Worm (Caenorhabditis elegans) whole organism, L1 larva: ENCODE measurements around the gene F17C8.3.

Source experiments
- C04F5.9 ChIP-seq: sonication (generic microtip); optimal IDR thresholded peaks from 2 replicates; lab custom pipeline; 2016; ENCODE audit warnings: missing genetic modification characterization, missing compliant biosample characterization
- C34B4.2 ChIP-seq: sonication (generic microtip); optimal IDR thresholded peaks from 2 replicates; lab custom pipeline; 2017; ENCODE audit warnings: mild to moderate bottlenecking, missing genetic modification characterization, missing compliant biosample characterization
- F16B12.6 ChIP-seq: fragments of 150-350 bp; optimal IDR thresholded peaks from 2 replicates; lab custom pipeline; 2014; ENCODE audit warnings: missing biosample characterization, missing genetic modification characterization
- Y116A8C.19 ChIP-seq: sonication (generic microtip); optimal IDR thresholded peaks from 2 replicates; lab custom pipeline; 2016; ENCODE audit warnings: missing compliant biosample characterization, missing genetic modification characterization, borderline replicate concordance
- ceh-8 ChIP-seq: fragments of 200-800 bp; sonication (Bioruptor generic); optimal IDR thresholded peaks from 2 replicates; lab custom pipeline; 2018; ENCODE audit warnings: mild to moderate bottlenecking, missing genetic modification characterization, moderate library complexity, missing compliant biosample characterization
- ceh-88 ChIP-seq: fragments of 200-800 bp; sonication (Bioruptor generic); IDR thresholded peaks from 2 replicates; pipeline ENCODE4 v1.3.6; 2022; ENCODE audit warnings: missing genetic modification characterization, missing compliant biosample characterization
- dsc-1 ChIP-seq: sonication (generic microtip); optimal IDR thresholded peaks from 2 replicates; lab custom pipeline; 2016; ENCODE audit warnings: mild to moderate bottlenecking, missing genetic modification characterization, missing compliant biosample characterization
- efl-1 ChIP-seq, 4 experiments: fragments of 150-350 bp; optimal IDR thresholded peaks in 3 of 4; peaks in 1 of 4; 1 replicate in 1 of 4; 2 replicates in 3 of 4; lab custom pipeline; 2014; ENCODE audit warnings: missing biosample characterization in 2 of 4, missing genetic modification characterization in 2 of 4, missing genetic modification reagents in 2 of 4
- efl-3 ChIP-seq: fragments of 200-800 bp; sonication (Bioruptor generic); optimal IDR thresholded peaks from 2 replicates; lab custom pipeline; 2018; ENCODE audit warnings: mild to moderate bottlenecking, missing genetic modification characterization, missing compliant biosample characterization
- egl-13 ChIP-seq: sonication (generic microtip); optimal IDR thresholded peaks from 2 replicates; lab custom pipeline; 2016; ENCODE audit warnings: missing genotype, missing genetic modification reagents, missing genetic modification characterization, missing compliant biosample characterization
- egl-27 ChIP-seq, 2 experiments: fragments of 150-350 bp in 1 of 2; sonication (generic microtip); optimal IDR thresholded peaks; 3 replicates each; lab custom pipeline; 2017 to 2018; ENCODE audit warnings: missing biosample characterization in 2 of 2, missing genetic modification characterization in 2 of 2, missing genetic modification reagents in 2 of 2
- elt-3 ChIP-seq, 6 experiments: fragments of 150-350 bp in 1 of 6; sonication (generic microtip); optimal IDR thresholded peaks; 2 replicates each; lab custom pipeline; 2017 to 2018; ENCODE audit warnings: missing biosample characterization in 6 of 6, missing genetic modification characterization in 6 of 6, inconsistent platforms in 1 of 6
- ets-5 ChIP-seq: fragments of 200-800 bp; sonication (Bioruptor generic); IDR thresholded peaks from 2 replicates; pipeline ENCODE4 v1.3.6; 2022; ENCODE audit warnings: missing genetic modification characterization, missing compliant biosample characterization
- fos-1 ChIP-seq: fragments of 150-350 bp; optimal IDR thresholded peaks from 2 replicates; lab custom pipeline; 2014; ENCODE audit warnings: missing biosample characterization, missing genetic modification characterization
- grh-1 ChIP-seq: fragments of 200-800 bp; sonication (Bioruptor generic); IDR thresholded peaks from 2 replicates; pipeline ENCODE4 v1.3.6; 2022; ENCODE audit warnings: missing genetic modification reagents, missing genetic modification characterization, missing compliant biosample characterization
- hlh-17 ChIP-seq: fragments of 200-800 bp; sonication (Bioruptor generic); optimal IDR thresholded peaks from 2 replicates; lab custom pipeline; 2018; ENCODE audit warnings: missing genetic modification characterization, mild to moderate bottlenecking, missing compliant biosample characterization, moderate library complexity, borderline replicate concordance
- hlh-4 ChIP-seq: sonication (generic microtip); optimal IDR thresholded peaks from 2 replicates; lab custom pipeline; 2016; ENCODE audit warnings: mild to moderate bottlenecking, missing genetic modification characterization, missing compliant biosample characterization
- hpl-2 ChIP-seq: fragments of 150-350 bp; optimal IDR thresholded peaks from 2 replicates; lab custom pipeline; 2014; ENCODE audit warnings: missing biosample characterization, missing genetic modification reagents, missing genetic modification characterization
- isw-1 ChIP-seq: fragments of 200-800 bp; sonication (Bioruptor generic); IDR thresholded peaks from 2 replicates; pipeline ENCODE4 v1.3.6; 2022; ENCODE audit warnings: missing genetic modification characterization, missing compliant biosample characterization
- jun-1 ChIP-seq: fragments of 150-350 bp; optimal IDR thresholded peaks from 2 replicates; lab custom pipeline; 2014; ENCODE audit warnings: missing biosample characterization, missing genetic modification reagents, missing genetic modification characterization
- lin-13 ChIP-seq: fragments of 150-350 bp; optimal IDR thresholded peaks from 2 replicates; lab custom pipeline; 2014; ENCODE audit warnings: missing biosample characterization, missing genetic modification reagents, missing genetic modification characterization
- lin-39 ChIP-seq: fragments of 150-350 bp; optimal IDR thresholded peaks from 2 replicates; lab custom pipeline; 2014; ENCODE audit warnings: missing biosample characterization, missing genetic modification reagents, missing genetic modification characterization
- lir-3 ChIP-seq: sonication (generic microtip); optimal IDR thresholded peaks from 2 replicates; lab custom pipeline; 2016; ENCODE audit warnings: mild to moderate bottlenecking, missing genetic modification characterization, moderate library complexity, missing compliant biosample characterization; ENCODE audit not compliant: poor library complexity
- mef-2 ChIP-seq: fragments of 150-350 bp; optimal IDR thresholded peaks from 2 replicates; lab custom pipeline; 2014; ENCODE audit warnings: missing biosample characterization, missing genetic modification characterization
- nhr-11 ChIP-seq: fragments of 150-350 bp; optimal IDR thresholded peaks from 2 replicates; lab custom pipeline; 2014; ENCODE audit warnings: missing biosample characterization, missing genetic modification characterization
- nhr-19 ChIP-seq: fragments of 200-800 bp; sonication (Bioruptor generic); conservative IDR thresholded peaks from 2 replicates; pipeline ENCODE4 v1.3.6; 2022; ENCODE audit warnings: missing genetic modification characterization, missing compliant biosample characterization
- nhr-20 ChIP-seq: sonication (generic microtip); optimal IDR thresholded peaks from 2 replicates; lab custom pipeline; 2016; ENCODE audit warnings: mild to moderate bottlenecking, missing genetic modification characterization, missing compliant biosample characterization
- nhr-28 ChIP-seq: fragments of 150-350 bp; optimal IDR thresholded peaks from 2 replicates; lab custom pipeline; 2014; ENCODE audit warnings: missing biosample characterization, missing genetic modification characterization
- nhr-47 ChIP-seq: sonication (generic microtip); optimal IDR thresholded peaks from 2 replicates; lab custom pipeline; 2016; ENCODE audit warnings: mild to moderate bottlenecking, missing genetic modification characterization, moderate library complexity, missing compliant biosample characterization
- nhr-85 ChIP-seq: sonication (generic microtip); peaks from one replicate; lab custom pipeline; 2016; ENCODE audit warnings: missing genetic modification characterization, inconsistent platforms, missing compliant biosample characterization
- nhr-90 ChIP-seq: sonication (generic microtip); optimal IDR thresholded peaks from 2 replicates; lab custom pipeline; 2016; ENCODE audit warnings: mild to moderate bottlenecking, missing genetic modification characterization, missing compliant biosample characterization; ENCODE audit not compliant: poor library complexity
- pag-3 ChIP-seq: sonication (generic microtip); optimal IDR thresholded peaks from 2 replicates; lab custom pipeline; 2017; ENCODE audit warnings: missing genetic modification characterization, mild to moderate bottlenecking, missing compliant biosample characterization, antibody characterized with exemption, borderline replicate concordance; ENCODE audit not compliant: insufficient read depth
- pax-3 ChIP-seq: fragments of 200-800 bp; sonication (Bioruptor generic); optimal IDR thresholded peaks from 2 replicates; lab custom pipeline; 2018; ENCODE audit warnings: mild to moderate bottlenecking, missing genetic modification characterization, moderate library complexity, missing compliant biosample characterization
- snpc-4 ChIP-seq: fragments of 150-350 bp; optimal IDR thresholded peaks from 2 replicates; lab custom pipeline; 2014; ENCODE audit warnings: missing biosample characterization, missing genetic modification characterization
- snu-23 ChIP-seq: sonication (generic microtip); optimal IDR thresholded peaks from 2 replicates; lab custom pipeline; 2016; ENCODE audit warnings: missing genetic modification characterization, missing compliant biosample characterization
- sptf-1 ChIP-seq: fragments of 150-350 bp; optimal IDR thresholded peaks from 2 replicates; lab custom pipeline; 2014; ENCODE audit warnings: missing biosample characterization, missing genetic modification characterization
- tlp-1 ChIP-seq: fragments of 150-350 bp; optimal IDR thresholded peaks from 2 replicates; lab custom pipeline; 2014; ENCODE audit warnings: missing biosample characterization, missing genetic modification characterization
- unc-130 ChIP-seq: fragments of 150-350 bp; optimal IDR thresholded peaks from 2 replicates; lab custom pipeline; 2017; ENCODE audit warnings: missing biosample characterization, missing genetic modification characterization, inconsistent platforms
- unc-30 ChIP-seq: sonication (generic microtip); optimal IDR thresholded peaks from 2 replicates; lab custom pipeline; 2017; ENCODE audit warnings: missing biosample characterization, missing genetic modification characterization
- unc-86 ChIP-seq: sonication (generic microtip); optimal IDR thresholded peaks from 2 replicates; lab custom pipeline; 2016; ENCODE audit warnings: missing genetic modification characterization, missing compliant biosample characterization
- xbp-1 ChIP-seq: sonication (generic microtip); optimal IDR thresholded peaks from 2 replicates; lab custom pipeline; 2016; ENCODE audit warnings: missing genetic modification characterization, missing compliant biosample characterization
- zag-1 ChIP-seq: fragments of 150-350 bp; optimal IDR thresholded peaks from 2 replicates; lab custom pipeline; 2014; ENCODE audit warnings: missing biosample characterization, missing genetic modification characterization
- ztf-4 ChIP-seq: fragments of 150-350 bp; optimal IDR thresholded peaks from 2 replicates; lab custom pipeline; 2014; ENCODE audit warnings: missing biosample characterization, missing genetic modification characterization

F17C8.3 gene

ce11 chrIII:4756983-4757382, 25.2 kb downstream of the F17C8.3 start, which contains the start of gene fbxl-2 (continued):
- TF ChIP-seq elt-3 (tag; optimal IDR thresholded peaks at IDR 0.05; lab: Kevin White, UChicago), result peak in 5 of 6 experiments; percentile 55 to 96 (median 88)
- TF ChIP-seq ztf-4 (tag; lab: Kevin White, UChicago), result peak; percentile 91
- TF ChIP-seq hlh-17 (GFP tag; lab: Kevin White, UChicago), result no peak
- TF ChIP-seq nhr-19 (GFP tag; lab: Robert Waterston, UW), result peak; percentile 98
- peak; percentile 95 for TF ChIP-seq unc-130 (tag; lab: Kevin White, UChicago)
- TF ChIP-seq unc-30 (tag; lab: Kevin White, UChicago), result no peak
- peak; percentile 98 for TF ChIP-seq nhr-47 (tag; lab: Kevin White, UChicago)
- TF ChIP-seq fos-1, result peak; percentile 87
- peak; percentile 98 for TF ChIP-seq snu-23 (GFP tag; lab: Kevin White, UChicago)
- peak; percentile 95 for TF ChIP-seq nhr-90 (tag; lab: Kevin White, UChicago)
- peak; percentile 83 for TF ChIP-seq snpc-4
- TF ChIP-seq grh-1 (GFP tag; lab: Robert Waterston, UW), result peak; percentile 94
- TF ChIP-seq egl-13 (tag; lab: Kevin White, UChicago), result peak; percentile 89
- TF ChIP-seq egl-27 (tag; optimal IDR thresholded peaks at IDR 0.05; lab: Kevin White, UChicago), result no peak
- TF ChIP-seq mef-2 (tag; lab: Kevin White, UChicago), result peak; percentile 82
- TF ChIP-seq unc-86 (tag; lab: Kevin White, UChicago), result peak; percentile 94
- peak; percentile 82 for TF ChIP-seq lir-3 (tag; lab: Kevin White, UChicago)
- TF ChIP-seq nhr-20 (tag; lab: Kevin White, UChicago), result peak; percentile 95
- peak; percentile 97 for TF ChIP-seq nhr-85 (tag; lab: Kevin White, UChicago)
- no peak for TF ChIP-seq tlp-1 (tag; lab: Kevin White, UChicago)
- TF ChIP-seq lin-39 (tag; lab: Kevin White, UChicago), result peak; percentile 85
- TF ChIP-seq Y116A8C.19, result no peak
- peak; percentile 91 for TF ChIP-seq pax-3 (tag; lab: Kevin White, UChicago)
- TF ChIP-seq efl-3, result peak; percentile 33
- no peak for TF ChIP-seq pag-3 (tag; lab: Kevin White, UChicago)
- peak; percentile 95 for TF ChIP-seq dsc-1 (tag; lab: Kevin White, UChicago)
- TF ChIP-seq sptf-1 (tag; lab: Kevin White, UChicago), result no peak
- no peak for TF ChIP-seq nhr-28 (tag; lab: Kevin White, UChicago)
- TF ChIP-seq ceh-88 (GFP tag; lab: Robert Waterston, UW), result peak; percentile 83
- TF ChIP-seq lin-13 (GFP tag; lab: Kevin White, UChicago), result peak; percentile 96
- TF ChIP-seq F16B12.6 (tag; lab: Kevin White, UChicago), result peak; percentile 79
- peak; percentile 97 for TF ChIP-seq xbp-1 (tag; lab: Kevin White, UChicago)
- TF ChIP-seq hlh-4 (tag; lab: Kevin White, UChicago), result no peak
- peak; percentile 95 for TF ChIP-seq jun-1 (tag; lab: Kevin White, UChicago)
- peak; percentile 30 for TF ChIP-seq hpl-2
- TF ChIP-seq ceh-8 (GFP tag; lab: Kevin White, UChicago), result peak; percentile 94
- TF ChIP-seq nhr-11 (tag; lab: Kevin White, UChicago), result peak; percentile 85
- TF ChIP-seq ets-5, result no peak
- no peak for TF ChIP-seq zag-1 (tag; lab: Kevin White, UChicago)
- TF ChIP-seq C04F5.9, result peak; percentile 99
- peak; percentile 80 for TF ChIP-seq C34B4.2 (tag; lab: Kevin White, UChicago)

DNA sequence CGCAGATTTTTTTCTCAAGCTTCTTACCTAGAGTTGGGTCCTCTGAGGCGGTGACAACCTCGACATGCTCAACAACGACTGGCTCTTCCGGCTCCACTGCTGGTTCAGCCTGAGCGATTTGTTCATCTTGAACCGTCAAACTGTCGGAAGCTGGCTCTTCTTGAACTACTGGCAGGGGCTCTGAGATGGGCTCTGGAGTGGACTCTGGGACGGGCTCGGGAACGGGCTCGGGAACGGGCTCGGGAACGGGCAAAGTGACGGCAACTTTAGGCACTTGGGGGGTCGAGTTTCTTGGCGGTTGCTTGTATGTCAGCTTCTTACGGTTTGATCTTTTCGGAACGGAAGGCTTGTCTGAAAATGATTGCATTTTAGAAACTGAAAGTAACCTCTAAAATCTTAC, 31.1 kb downstream of the F17C8.3 start:
- TF ChIP-seq efl-1 (optimal IDR thresholded peaks at IDR 0.05; lab: Kevin White, UChicago), result no peak
- peak in 1 of 2 experiments; percentile 25 for TF ChIP-seq efl-1 (GFP tag; optimal IDR thresholded peaks at IDR 0.05 in 1 of 2; lab: Kevin White, UChicago)
- TF ChIP-seq isw-1 (GFP tag; lab: Robert Waterston, UW), result no peak
